Fruit fly (Drosophila melanogaster) whole organism, embryonic: ENCODE measurements around the gene Rrp45.

Source experiments
- CG10366 ChIP-seq: fragments of 200-800 bp; sonication (Bioruptor generic); IDR thresholded peaks from 2 replicates; pipeline ENCODE4 v1.3.6; 2022; ENCODE audit warnings: missing biosample characterization, missing genetic modification characterization
- CG11085 ChIP-seq: fragments of 200-800 bp; sonication (Bioruptor generic); IDR thresholded peaks from 2 replicates; pipeline ENCODE4 v1.3.6; 2022; ENCODE audit warnings: missing biosample characterization, missing genetic modification characterization
- CG11504 ChIP-seq: fragments of 200-800 bp; sonication (Bioruptor generic); optimal IDR thresholded peaks from 3 replicates; lab custom pipeline; 2019; ENCODE audit warnings: missing biosample characterization, mild to moderate bottlenecking, missing genetic modification characterization, moderate library complexity
- CG11696 ChIP-seq: fragments of 200-800 bp; sonication (Bioruptor generic); IDR thresholded peaks from 2 replicates; pipeline ENCODE4 v1.3.6; 2022; ENCODE audit warnings: missing biosample characterization, missing genetic modification characterization
- CG12219 ChIP-seq: fragments of 200-800 bp; sonication (Bioruptor generic); optimal IDR thresholded peaks from 3 replicates; lab custom pipeline; 2018; ENCODE audit warnings: missing biosample characterization, mild to moderate bottlenecking, missing genetic modification characterization
- CG12391 ChIP-seq: fragments of 200-800 bp; sonication (Bioruptor generic); optimal IDR thresholded peaks from 3 replicates; lab custom pipeline; 2018; ENCODE audit warnings: missing biosample characterization, mild to moderate bottlenecking, missing genetic modification characterization, moderate library complexity
- CG14050 ChIP-seq: fragments of 200-800 bp; sonication (Bioruptor generic); IDR thresholded peaks from 3 replicates; pipeline ENCODE4 v1.3.6; 2022; ENCODE audit warnings: missing biosample characterization, missing genetic modification characterization
- CG16779 ChIP-seq: fragments of 200-800 bp; sonication (Bioruptor generic); IDR thresholded peaks from 2 replicates; pipeline ENCODE4 v1.3.6; 2022; ENCODE audit warnings: missing biosample characterization, missing genetic modification characterization
- CG17359 ChIP-seq: fragments of 200-800 bp; sonication (Bioruptor generic); optimal IDR thresholded peaks from 3 replicates; lab custom pipeline; 2018; ENCODE audit warnings: missing biosample characterization, mild to moderate bottlenecking, missing genetic modification characterization, moderate library complexity
- CG17612 ChIP-seq: fragments of 200-800 bp; sonication (Bioruptor generic); IDR thresholded peaks from 2 replicates; pipeline ENCODE4 v1.3.6; 2022; ENCODE audit warnings: missing biosample characterization, missing genetic modification characterization
- CG3163 ChIP-seq: fragments of 200-800 bp; sonication (Bioruptor generic); optimal IDR thresholded peaks from 3 replicates; lab custom pipeline; 2016; ENCODE audit warnings: missing biosample characterization, missing genetic modification characterization
- CG32532 ChIP-seq: fragments of 200-800 bp; sonication (Bioruptor generic); IDR thresholded peaks from 2 replicates; pipeline ENCODE4 v1.3.6; 2022; ENCODE audit warnings: missing biosample characterization, missing genetic modification characterization
- CG34422 ChIP-seq: fragments of 200-800 bp; sonication (Bioruptor generic); IDR thresholded peaks from 3 replicates; pipeline ENCODE4 v1.3.6; 2022; ENCODE audit warnings: missing biosample characterization, missing genetic modification characterization
- CG7372 ChIP-seq: fragments of 200-800 bp; sonication (Bioruptor generic); IDR thresholded peaks from 2 replicates; pipeline ENCODE4 v1.3.6; 2022; ENCODE audit warnings: missing biosample characterization, missing genetic modification characterization
- CG7786 ChIP-seq: fragments of 200-800 bp; sonication (Bioruptor generic); optimal IDR thresholded peaks from 2 replicates; lab custom pipeline; 2016; ENCODE audit warnings: missing biosample characterization, missing genetic modification characterization
- CG8089 ChIP-seq: fragments of 200-800 bp; sonication (Bioruptor generic); optimal IDR thresholded peaks from 3 replicates; lab custom pipeline; 2016; ENCODE audit warnings: missing biosample characterization, missing genetic modification characterization
- CG8359 ChIP-seq: fragments of 200-800 bp; sonication (Bioruptor generic); optimal IDR thresholded peaks from 2 replicates; lab custom pipeline; 2017; ENCODE audit warnings: missing biosample characterization, mild to moderate bottlenecking, missing genetic modification characterization, borderline replicate concordance
- CG8944 ChIP-seq: fragments of 200-800 bp; sonication (Bioruptor generic); optimal IDR thresholded peaks from 3 replicates; lab custom pipeline; 2016; ENCODE audit warnings: missing biosample characterization, missing genetic modification characterization
- CG9215 ChIP-seq: fragments of 200-800 bp; sonication (Bioruptor generic); IDR thresholded peaks from 2 replicates; pipeline ENCODE4 v1.3.6; 2022; ENCODE audit warnings: missing biosample characterization, missing genetic modification characterization
- CG9437 ChIP-seq: fragments of 200-800 bp; sonication (Bioruptor generic); optimal IDR thresholded peaks from 2 replicates; lab custom pipeline; 2018; ENCODE audit warnings: missing biosample characterization, mild to moderate bottlenecking, missing genetic modification characterization
- CHES-1-like ChIP-seq: fragments of 200-800 bp; sonication (Bioruptor generic); optimal IDR thresholded peaks from 2 replicates; lab custom pipeline; 2016; ENCODE audit warnings: missing biosample characterization, missing genetic modification characterization
- CoRest ChIP-seq: fragments of 200-800 bp; sonication (Bioruptor generic); optimal IDR thresholded peaks from 3 replicates; lab custom pipeline; 2018; ENCODE audit warnings: missing biosample characterization, mild to moderate bottlenecking, missing genetic modification characterization, moderate library complexity
- Gsc ChIP-seq: fragments of 200-800 bp; sonication (Bioruptor generic); IDR thresholded peaks from 2 replicates; pipeline ENCODE4 v1.3.6; 2022; ENCODE audit warnings: missing biosample characterization, missing genetic modification characterization
- H2.0 ChIP-seq: fragments of 200-800 bp; sonication (Bioruptor generic); IDR thresholded peaks from 2 replicates; pipeline ENCODE4 v1.3.6; 2022; ENCODE audit warnings: missing biosample characterization, missing genetic modification characterization
- HLH3B ChIP-seq: fragments of 200-800 bp; sonication (Bioruptor generic); IDR thresholded peaks from 2 replicates; pipeline ENCODE4 v1.3.6; 2022; ENCODE audit warnings: missing biosample characterization, missing genetic modification characterization
- HLH54F ChIP-seq: fragments of 200-800 bp; sonication (Bioruptor generic); optimal IDR thresholded peaks from 3 replicates; lab custom pipeline; 2016; ENCODE audit warnings: missing biosample characterization, missing genetic modification characterization
- Hmr ChIP-seq: fragments of 200-800 bp; sonication (Bioruptor generic); optimal IDR thresholded peaks from 3 replicates; lab custom pipeline; 2017; ENCODE audit warnings: mild to moderate bottlenecking, missing biosample characterization, missing genetic modification reagents, missing genetic modification characterization
- Hr51 ChIP-seq, 2 experiments: fragments of 200-800 bp; sonication (Bioruptor generic); optimal IDR thresholded peaks; 2 replicates in 1 of 2; 3 replicates in 1 of 2; lab custom pipeline; 2016 to 2018; ENCODE audit warnings: missing biosample characterization in 2 of 2, missing genetic modification characterization in 2 of 2, mild to moderate bottlenecking in 1 of 2, moderate library complexity in 1 of 2
- Hr78 ChIP-seq, 2 experiments: fragments of 200-800 bp in 1 of 2; fragments of >200 bp in 1 of 2; sonication (Bioruptor generic) in 1 of 2; optimal IDR thresholded peaks; 2 replicates each; lab custom pipeline; 2017 to 2019; ENCODE audit warnings: missing biosample characterization in 2 of 2, missing genetic modification characterization in 2 of 2, mild to moderate bottlenecking in 1 of 2, moderate library complexity in 1 of 2
- Myb ChIP-seq: fragments of 200-800 bp; sonication (Bioruptor generic); optimal IDR thresholded peaks from 2 replicates; lab custom pipeline; 2016; ENCODE audit warnings: missing biosample characterization, missing genetic modification characterization
- Nf-YC ChIP-seq: fragments of 200-800 bp; optimal IDR thresholded peaks from 3 replicates; lab custom pipeline; 2019; ENCODE audit warnings: missing biosample characterization, mild to moderate bottlenecking, missing genetic modification characterization, moderate library complexity
- Ptx1 ChIP-seq: fragments of 200-800 bp; sonication (Bioruptor generic); IDR thresholded peaks from 2 replicates; pipeline ENCODE4 v1.3.6; 2022; ENCODE audit warnings: missing biosample characterization, missing genetic modification characterization
- Trl ChIP-seq, 3 experiments: fragments of >200 bp in 2 of 3; fragments of 200-800 bp in 1 of 3; sonication (Bioruptor generic) in 1 of 3; optimal IDR thresholded peaks; 2 replicates in 1 of 3; 3 replicates in 2 of 3; lab custom pipeline; 2016 to 2017; ENCODE audit warnings: missing biosample characterization in 1 of 3, missing genetic modification characterization in 1 of 3
- YL-1 ChIP-seq: fragments of 200-800 bp; sonication (Bioruptor generic); optimal IDR thresholded peaks from 3 replicates; lab custom pipeline; 2017; ENCODE audit warnings: missing biosample characterization, mild to moderate bottlenecking, missing genetic modification characterization
- ara ChIP-seq: fragments of 200-800 bp; sonication (Bioruptor generic); IDR thresholded peaks from 2 replicates; pipeline ENCODE4 v1.3.6; 2022; ENCODE audit warnings: missing biosample characterization, missing genetic modification characterization
- az2 ChIP-seq: fragments of 200-800 bp; sonication (Bioruptor generic); optimal IDR thresholded peaks from 3 replicates; lab custom pipeline; 2016; ENCODE audit warnings: missing biosample characterization, missing genetic modification characterization
- chm ChIP-seq: fragments of 200-800 bp; sonication (Bioruptor generic); IDR thresholded peaks from 2 replicates; pipeline ENCODE4 v1.3.6; 2022; ENCODE audit warnings: missing biosample characterization, missing genetic modification characterization
- esg ChIP-seq: fragments of 200-800 bp; sonication (Bioruptor generic); conservative IDR thresholded peaks from 2 replicates; pipeline ENCODE4 v1.3.6; 2022; ENCODE audit warnings: missing biosample characterization, missing genetic modification characterization
- fd3F ChIP-seq: fragments of 200-800 bp; sonication (Bioruptor generic); optimal IDR thresholded peaks from 2 replicates; lab custom pipeline; 2018; ENCODE audit warnings: missing biosample characterization, mild to moderate bottlenecking, missing genetic modification characterization, moderate library complexity
- grau ChIP-seq: fragments of 200-800 bp; optimal IDR thresholded peaks from 3 replicates; lab custom pipeline; 2019; ENCODE audit warnings: missing biosample characterization, mild to moderate bottlenecking, missing genetic modification characterization, moderate library complexity
- ind ChIP-seq: fragments of 200-800 bp; sonication (Bioruptor generic); optimal IDR thresholded peaks from 3 replicates; lab custom pipeline; 2016; ENCODE audit warnings: missing biosample characterization, missing genetic modification characterization
- lbe ChIP-seq: fragments of 200-800 bp; sonication (Bioruptor generic); optimal IDR thresholded peaks from 2 replicates; lab custom pipeline; 2016; ENCODE audit warnings: missing biosample characterization, mild to moderate bottlenecking, missing genetic modification characterization
- lmd ChIP-seq: fragments of 200-800 bp; sonication (Bioruptor generic); IDR thresholded peaks from 2 replicates; pipeline ENCODE4 v1.3.6; 2022; ENCODE audit warnings: missing biosample characterization, missing genetic modification characterization
- org-1 ChIP-seq: fragments of 200-800 bp; sonication (Bioruptor generic); optimal IDR thresholded peaks from 2 replicates; lab custom pipeline; 2017; ENCODE audit warnings: missing biosample characterization, missing genetic modification characterization
- phol ChIP-seq: fragments of 200-800 bp; sonication (Bioruptor generic); optimal IDR thresholded peaks from 3 replicates; lab custom pipeline; 2018; ENCODE audit warnings: missing biosample characterization, mild to moderate bottlenecking, missing genetic modification characterization, moderate library complexity
- rib ChIP-seq: fragments of 200-800 bp; sonication (Bioruptor generic); IDR thresholded peaks from 2 replicates; pipeline ENCODE4 v1.3.6; 2022; ENCODE audit warnings: missing biosample characterization, missing genetic modification characterization
- sens-2 ChIP-seq: fragments of 200-800 bp; sonication (Bioruptor generic); IDR thresholded peaks from 2 replicates; pipeline ENCODE4 v1.3.6; 2022; ENCODE audit warnings: missing biosample characterization, missing genetic modification characterization
- sr ChIP-seq: fragments of 200-800 bp; sonication (Bioruptor generic); IDR thresholded peaks from 3 replicates; pipeline ENCODE4 v1.3.6; 2022; ENCODE audit warnings: missing biosample characterization, missing genetic modification characterization
- vvl ChIP-seq: fragments of 200-800 bp; sonication (Bioruptor generic); IDR thresholded peaks from 2 replicates; pipeline ENCODE4 v1.3.6; 2022; ENCODE audit warnings: missing biosample characterization, missing genetic modification characterization

Gene Rrp45

dm6 chrX:16782175-16782916, 8.7 kb downstream of the Rrp45 start (continued):
- TF ChIP-seq CG17359 (peak; percentile 48), Hr78 (GFP tag; optimal IDR thresholded peaks at IDR 0.05; lab: Kevin White, UChicago) (no peak), grau (tag; lab: Kevin White, UChicago) (peak; percentile 47), YL-1 (no peak), Myb (GFP tag; lab: Kevin White, UChicago) (peak; percentile 31), CG10366 (peak; percentile 48), CG12391 (tag; lab: Kevin White, UChicago) (peak; percentile 47), HLH54F (GFP tag; lab: Kevin White, UChicago) (peak; percentile 47), Hr51 (GFP tag; optimal IDR thresholded peaks at IDR 0.05; lab: Kevin White, UChicago) (peak in 1 of 2 experiments; percentile 69), CG7372 (GFP tag; lab: Robert Waterston, UW) (0 out of 2 replicates have a peak, but pooled peaks have one; percentile 24), CG8944 (GFP tag; lab: Kevin White, UChicago) (peak; percentile 37), CG16779 (no peak), sens-2 (GFP tag; lab: Robert Waterston, UW) (peak; percentile 43; the same call in 1 of the 2 replicates), esg (GFP tag; lab: Robert Waterston, UW) (peak; percentile 35), CG14050 (GFP tag; lab: Robert Waterston, UW) (peak; percentile 59), CoRest (tag; lab: Kevin White, UChicago) (peak; percentile 53), CG7786 (peak; percentile 30), lmd (GFP tag; lab: Robert Waterston, UW) (peak; percentile 57), CG32532 (GFP tag; lab: Robert Waterston, UW) (peak; percentile 71), chm (GFP tag; lab: Robert Waterston, UW) (peak; percentile 42; the same call in 1 of the 2 replicates), CG17612 (no peak), Nf-YC (tag; lab: Kevin White, UChicago) (peak; percentile 18), CG9437 (GFP tag; lab: Kevin White, UChicago) (peak; percentile 23), Trl (optimal IDR thresholded peaks at IDR 0.05; lab: Kevin White, UChicago) (peak in 1 of 2 experiments; percentile 31), Trl (GFP tag; optimal IDR thresholded peaks at IDR 0.05; lab: Kevin White, UChicago) (peak; percentile 50), CG8089 (GFP tag; lab: Kevin White, UChicago) (peak; percentile 1), Gsc (no peak), CG8359 (no peak), Hmr (peak; percentile 50), CG9215 (GFP tag; lab: Robert Waterston, UW) (peak; percentile 29; the same call in 1 of the 2 replicates), H2.0 (GFP tag; lab: Robert Waterston, UW) (0 out of 2 replicates have a peak, but pooled peaks have one; percentile 21), sr (peak; percentile 90), CG12219 (no peak), HLH3B (GFP tag; lab: Robert Waterston, UW) (peak; percentile 43; the same call in 1 of the 2 replicates), Ptx1 (GFP tag; lab: Robert Waterston, UW) (peak; percentile 68), vvl (GFP tag; lab: Robert Waterston, UW) (peak; percentile 58), rib (GFP tag; lab: Robert Waterston, UW) (no peak), fd3F (GFP tag; lab: Kevin White, UChicago) (no peak), CG34422 (GFP tag; lab: Robert Waterston, UW) (peak; percentile 57), CHES-1-like (GFP tag; lab: Kevin White, UChicago) (peak; percentile 2), ind (GFP tag; lab: Kevin White, UChicago) (peak; percentile 60), ara (peak; percentile 38; the same call in 1 of the 2 replicates), CG11085 (GFP tag; lab: Robert Waterston, UW) (no peak), CG3163 (GFP tag; lab: Kevin White, UChicago) (peak; percentile 43), CG11504 (peak; percentile 60), phol (tag; lab: Kevin White, UChicago) (peak; percentile 55), lbe (GFP tag; lab: Kevin White, UChicago) (no peak), az2 (GFP tag; lab: Kevin White, UChicago) (peak; percentile 56), CG11696 (peak; percentile 41; the same call in 1 of the 2 replicates), org-1 (GFP tag; lab: Kevin White, UChicago) (peak; percentile 11)
